Worm (Caenorhabditis elegans) whole organism, young adult: ENCODE measurements around the gene F47C12.8.
A peak's percentile ranks its signal among the peaks of the same experiment; 100 is the strongest.

Experiments
- B0035.1 ChIP-seq: sonication (generic microtip); optimal IDR thresholded peaks from 2 replicates; lab custom pipeline; 2016; ENCODE audit warnings: missing genetic modification characterization, mild to moderate bottlenecking, missing compliant biosample characterization, missing genotype, missing genetic modification reagents
- C06A6.2 ChIP-seq: fragments of 200-800 bp; sonication (Bioruptor generic); conservative IDR thresholded peaks from 2 replicates; pipeline ENCODE4 v1.3.6; 2022; ENCODE audit warnings: missing genetic modification characterization, missing compliant biosample characterization
- F23B12.7 ChIP-seq: sonication (generic microtip); optimal IDR thresholded peaks from 2 replicates; lab custom pipeline; 2017; ENCODE audit warnings: missing genetic modification characterization, mild to moderate bottlenecking, missing compliant biosample characterization, antibody characterized with exemption, moderate library complexity; ENCODE audit not compliant: insufficient read depth
- F52B5.7 ChIP-seq: sonication (generic microtip); optimal IDR thresholded peaks from 2 replicates; lab custom pipeline; 2016; ENCODE audit warnings: mild to moderate bottlenecking, missing genetic modification characterization, missing compliant biosample characterization
- K11D2.4 ChIP-seq: fragments of 200-800 bp; sonication (Bioruptor generic); IDR thresholded peaks from 2 replicates; pipeline ENCODE4 v1.3.6; 2022; ENCODE audit warnings: missing genetic modification reagents, missing genetic modification characterization, missing compliant biosample characterization
- T26A5.8 ChIP-seq: sonication (generic microtip); optimal IDR thresholded peaks from 2 replicates; lab custom pipeline; 2016; ENCODE audit warnings: missing genetic modification characterization, missing compliant biosample characterization
- Y95B8A.8 ChIP-seq: fragments of 200-800 bp; sonication (Bioruptor generic); IDR thresholded peaks from 2 replicates; pipeline ENCODE4 v1.3.6; 2022; ENCODE audit warnings: missing genetic modification reagents, missing genetic modification characterization, missing compliant biosample characterization
- ZK185.1 ChIP-seq: sonication (generic microtip); optimal IDR thresholded peaks from 2 replicates; lab custom pipeline; 2016; ENCODE audit warnings: mild to moderate bottlenecking, missing genetic modification characterization, missing compliant biosample characterization; ENCODE audit not compliant: poor library complexity, severe bottlenecking
- akir-1 ChIP-seq: fragments of 200-800 bp; sonication (Bioruptor generic); optimal IDR thresholded peaks from 2 replicates; lab custom pipeline; 2018; ENCODE audit warnings: mild to moderate bottlenecking, missing genetic modification characterization, moderate library complexity, missing compliant biosample characterization
- ama-1 ChIP-seq, 3 experiments: fragments of 150-350 bp in 1 of 3; sonication (generic microtip) in 2 of 3; optimal IDR thresholded peaks; 2 replicates each; lab custom pipeline; 2014 to 2018; ENCODE audit warnings: missing biosample characterization in 2 of 3, missing genetic modification characterization in 2 of 3, missing genetic modification reagents in 2 of 3
- athp-1 ChIP-seq: sonication (generic microtip); optimal IDR thresholded peaks from 2 replicates; lab custom pipeline; 2017; ENCODE audit warnings: mild to moderate bottlenecking, missing genetic modification characterization, missing compliant biosample characterization
- cebp-2 ChIP-seq: fragments of 200-800 bp; sonication (Bioruptor generic); IDR thresholded peaks from 2 replicates; pipeline ENCODE4 v1.3.6; 2022; ENCODE audit warnings: missing genetic modification characterization, missing compliant biosample characterization
- ceh-100 ChIP-seq: fragments of 200-800 bp; sonication (Bioruptor generic); IDR thresholded peaks from 2 replicates; pipeline ENCODE4 v1.3.6; 2022; ENCODE audit warnings: missing genetic modification reagents, missing genetic modification characterization, missing compliant biosample characterization
- ceh-27 ChIP-seq: fragments of 200-800 bp; sonication (Bioruptor generic); optimal IDR thresholded peaks from 2 replicates; lab custom pipeline; 2018; ENCODE audit warnings: mild to moderate bottlenecking, missing genetic modification characterization, moderate library complexity, missing compliant biosample characterization
- ceh-58 ChIP-seq: fragments of 200-800 bp; sonication (Bioruptor generic); IDR thresholded peaks from 2 replicates; pipeline ENCODE4 v1.3.6; 2022; ENCODE audit warnings: missing genetic modification characterization, missing compliant biosample characterization
- chd-7 ChIP-seq: sonication (generic microtip); optimal IDR thresholded peaks from 2 replicates; lab custom pipeline; 2016; ENCODE audit warnings: mild to moderate bottlenecking, missing genetic modification characterization, moderate library complexity, missing compliant biosample characterization
- dox-1 ChIP-seq: fragments of 200-800 bp; sonication (Bioruptor generic); IDR thresholded peaks from 2 replicates; pipeline ENCODE4 v1.3.6; 2022; ENCODE audit warnings: missing genetic modification reagents, missing genetic modification characterization, missing compliant biosample characterization
- efl-1 ChIP-seq: fragments of 150-350 bp; optimal IDR thresholded peaks from 2 replicates; lab custom pipeline; 2014; ENCODE audit warnings: missing biosample characterization, missing genetic modification reagents, missing genetic modification characterization
- egl-44 ChIP-seq: fragments of 200-800 bp; sonication (Bioruptor generic); IDR thresholded peaks from 2 replicates; pipeline ENCODE4 v1.3.6; 2022; ENCODE audit warnings: missing genetic modification reagents, missing genetic modification characterization, missing compliant biosample characterization
- gei-17 ChIP-seq: fragments of 200-800 bp; sonication (Bioruptor generic); optimal IDR thresholded peaks from 2 replicates; lab custom pipeline; 2018; ENCODE audit warnings: mild to moderate bottlenecking, missing genetic modification characterization, missing compliant biosample characterization
- hmg-1.2 ChIP-seq: fragments of 200-800 bp; sonication (Bioruptor generic); IDR thresholded peaks from 2 replicates; pipeline ENCODE4 v1.3.6; 2022; ENCODE audit warnings: missing genetic modification reagents, missing genetic modification characterization, missing compliant biosample characterization
- lag-1 ChIP-seq: fragments of 200-800 bp; sonication (Bioruptor generic); IDR thresholded peaks from 2 replicates; pipeline ENCODE4 v1.3.6; 2022; ENCODE audit warnings: missing genetic modification reagents, missing genetic modification characterization, missing compliant biosample characterization
- let-607 ChIP-seq, 2 experiments: fragments of 200-800 bp in 1 of 2; sonication (Bioruptor generic) in 1 of 2; sonication (generic microtip) in 1 of 2; optimal IDR thresholded peaks; 2 replicates each; lab custom pipeline; 2016 to 2018; ENCODE audit warnings: mild to moderate bottlenecking in 2 of 2, missing compliant biosample characterization in 2 of 2, missing genetic modification characterization in 2 of 2, moderate library complexity in 2 of 2, missing genotype in 1 of 2
- lin-26 ChIP-seq: fragments of 200-800 bp; sonication (Bioruptor generic); IDR thresholded peaks from 2 replicates; pipeline ENCODE4 v1.3.6; 2022; ENCODE audit warnings: missing genetic modification reagents, missing genetic modification characterization, missing compliant biosample characterization
- lin-40 ChIP-seq: sonication (generic microtip); optimal IDR thresholded peaks from 2 replicates; lab custom pipeline; 2016; ENCODE audit warnings: missing genetic modification characterization, mild to moderate bottlenecking, missing compliant biosample characterization, missing genotype, missing genetic modification reagents
- lin-54 ChIP-seq: fragments of 200-800 bp; sonication (Bioruptor generic); optimal IDR thresholded peaks from 2 replicates; lab custom pipeline; 2018; ENCODE audit warnings: mild to moderate bottlenecking, missing genetic modification characterization, missing compliant biosample characterization
- lir-1 ChIP-seq: fragments of 200-800 bp; sonication (Bioruptor generic); conservative IDR thresholded peaks from 2 replicates; pipeline ENCODE4 v1.3.6; 2022; ENCODE audit warnings: missing genetic modification reagents, missing genetic modification characterization, missing compliant biosample characterization
- lsl-1 ChIP-seq: fragments of 200-800 bp; sonication (Bioruptor generic); optimal IDR thresholded peaks from 2 replicates; lab custom pipeline; 2018; ENCODE audit warnings: mild to moderate bottlenecking, missing genetic modification characterization, moderate library complexity, missing compliant biosample characterization
- madf-10 ChIP-seq: sonication (generic microtip); optimal IDR thresholded peaks from 2 replicates; lab custom pipeline; 2016; ENCODE audit warnings: mild to moderate bottlenecking, missing genetic modification characterization, missing compliant biosample characterization
- mcd-1 ChIP-seq: fragments of 200-800 bp; sonication (Bioruptor generic); IDR thresholded peaks from 2 replicates; pipeline ENCODE4 v1.3.6; 2022; ENCODE audit warnings: missing genetic modification reagents, missing genetic modification characterization, missing compliant biosample characterization
- nhr-27 ChIP-seq: fragments of 200-800 bp; sonication (Bioruptor generic); optimal IDR thresholded peaks from 2 replicates; lab custom pipeline; 2018; ENCODE audit warnings: mild to moderate bottlenecking, missing genetic modification characterization, moderate library complexity, missing compliant biosample characterization
- nhr-80 ChIP-seq: sonication (generic microtip); optimal IDR thresholded peaks from 2 replicates; lab custom pipeline; 2016; ENCODE audit warnings: missing genetic modification characterization, missing compliant biosample characterization
- nhr-90 ChIP-seq: sonication (generic microtip); optimal IDR thresholded peaks from 2 replicates; lab custom pipeline; 2016; ENCODE audit warnings: missing genotype, mild to moderate bottlenecking, missing genetic modification characterization, missing compliant biosample characterization
- sea-2 ChIP-seq: fragments of 200-800 bp; sonication (Bioruptor generic); IDR thresholded peaks from 2 replicates; pipeline ENCODE4 v1.3.6; 2022; ENCODE audit warnings: missing genetic modification characterization, missing compliant biosample characterization
- snpc-4 ChIP-seq, 5 experiments: fragments of 150-350 bp in 1 of 5; sonication (generic microtip) in 4 of 5; optimal IDR thresholded peaks; 2 replicates each; lab custom pipeline; 2014 to 2018; ENCODE audit warnings: missing genetic modification characterization in 5 of 5, missing biosample characterization in 3 of 5, antibody characterized with exemption in 2 of 5, mild to moderate bottlenecking in 2 of 5, missing compliant biosample characterization in 2 of 5, missing genotype in 2 of 5, moderate library complexity in 2 of 5, missing genetic modification reagents in 1 of 5
- tbp1 ChIP-seq: fragments of 200-800 bp; sonication (Bioruptor generic); optimal IDR thresholded peaks from 2 replicates; lab custom pipeline; 2018; ENCODE audit warnings: mild to moderate bottlenecking, missing genetic modification characterization, missing compliant biosample characterization
- tbx-9 ChIP-seq: sonication (generic microtip); optimal IDR thresholded peaks from 2 replicates; lab custom pipeline; 2016; ENCODE audit warnings: borderline replicate concordance, missing genetic modification characterization, inconsistent platforms, missing compliant biosample characterization
- unc-130 ChIP-seq: sonication (generic microtip); optimal IDR thresholded peaks from 2 replicates; lab custom pipeline; 2016; ENCODE audit warnings: missing genetic modification reagents, missing genetic modification characterization, missing compliant biosample characterization
- zfh-2 ChIP-seq: fragments of 200-800 bp; sonication (Bioruptor generic); conservative IDR thresholded peaks from 2 replicates; pipeline ENCODE4 v1.3.6; 2022; ENCODE audit warnings: missing genetic modification reagents, missing genetic modification characterization, missing compliant biosample characterization
- zim-3 ChIP-seq: sonication (generic microtip); optimal IDR thresholded peaks from 2 replicates; lab custom pipeline; 2017; ENCODE audit warnings: mild to moderate bottlenecking, missing genetic modification characterization, moderate library complexity, missing compliant biosample characterization
- ztf-22 ChIP-seq: fragments of 200-800 bp; sonication (Bioruptor generic); optimal IDR thresholded peaks from 2 replicates; lab custom pipeline; 2018; ENCODE audit warnings: mild to moderate bottlenecking, missing genetic modification characterization, moderate library complexity, missing compliant biosample characterization
- ztf-26 ChIP-seq: sonication (generic microtip); optimal IDR thresholded peaks from 2 replicates; lab custom pipeline; 2017; ENCODE audit warnings: missing genetic modification characterization, missing compliant biosample characterization
- ztf-6 ChIP-seq: fragments of 200-800 bp; sonication (Bioruptor generic); IDR thresholded peaks from 2 replicates; pipeline ENCODE4 v1.3.6; 2022; ENCODE audit warnings: missing genetic modification reagents, missing genetic modification characterization, missing compliant biosample characterization

F47C12.8 gene

DNA sequence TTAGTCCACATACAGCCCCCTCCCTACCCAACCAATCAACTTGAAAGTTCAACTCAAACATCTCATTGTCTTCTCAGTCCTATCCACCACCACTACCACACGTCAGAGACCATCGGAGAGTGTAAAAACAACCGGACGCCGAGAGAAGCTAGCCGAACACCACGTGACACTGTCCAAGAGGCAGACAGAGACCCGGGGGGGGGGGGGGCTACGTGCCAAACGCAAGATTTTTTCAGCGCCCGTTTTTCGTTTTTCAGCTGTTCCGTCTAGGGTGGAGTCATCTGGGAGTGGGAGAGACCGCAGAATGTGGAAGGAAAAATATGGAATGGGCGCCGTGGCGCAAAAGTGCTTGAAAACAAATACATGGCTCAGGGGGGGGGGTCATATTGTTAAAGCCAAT is 27.5 kb upstream of the F47C12.8 start (continued):
- no peak for TF ChIP-seq nhr-27 (tag; lab: Kevin White, UChicago)
- TF ChIP-seq lag-1 (GFP tag; lab: Robert Waterston, UW) = no peak
- no peak for TF ChIP-seq gei-17 (GFP tag; lab: Kevin White, UChicago)
- TF ChIP-seq athp-1 (tag; lab: Kevin White, UChicago) = no peak
- TF ChIP-seq lin-26 (GFP tag; lab: Robert Waterston, UW) = 0 out of 2 replicates have a peak, but pooled peaks have one; percentile 25
- 0 out of 2 replicates have a peak, but pooled peaks have one; percentile 34 for TF ChIP-seq dox-1 (GFP tag; lab: Robert Waterston, UW)
- TF ChIP-seq madf-10 = no peak
- peak; percentile 53; the same call in 1 of the 2 replicates for TF ChIP-seq mcd-1 (GFP tag; lab: Robert Waterston, UW)

DNA sequence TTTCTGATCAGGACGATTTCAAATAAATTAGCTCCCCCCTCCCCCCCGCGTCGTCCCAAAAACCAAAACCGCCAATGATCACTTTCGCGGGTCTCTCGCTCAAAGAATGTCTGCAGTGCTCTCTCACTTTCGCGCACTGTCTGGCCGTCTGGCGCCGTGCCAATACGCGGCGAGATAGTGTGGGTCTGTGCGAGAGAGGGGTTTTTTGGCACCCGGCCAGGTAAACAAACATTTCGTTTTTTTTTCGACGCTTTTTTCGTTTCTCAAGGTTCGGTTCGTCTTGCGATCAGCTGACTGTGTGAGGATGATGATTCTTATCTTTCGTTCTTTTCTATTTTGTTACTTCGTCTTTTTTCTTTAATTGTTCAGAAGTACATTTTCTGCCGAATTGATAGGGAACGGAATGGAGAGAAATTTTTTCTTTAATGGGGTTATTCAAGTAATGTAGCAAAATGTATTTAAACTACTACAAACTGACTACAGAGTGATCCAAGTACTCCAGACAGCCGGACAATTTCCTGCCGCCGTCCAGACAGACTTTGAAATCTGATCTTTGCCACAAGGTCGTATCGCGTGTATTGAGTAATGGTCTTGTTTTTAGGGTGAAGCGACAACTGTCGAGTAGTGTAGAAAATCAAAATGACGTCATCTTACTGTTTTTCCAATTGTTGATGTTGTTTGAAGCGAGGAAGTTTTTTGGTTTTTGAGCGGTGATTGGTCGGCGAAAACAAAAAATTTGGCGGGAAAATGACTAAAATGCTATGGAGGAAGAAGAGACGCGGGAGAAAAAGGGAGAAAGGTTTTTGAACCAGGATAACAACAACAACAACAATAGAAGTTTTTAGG is 26.0 kb upstream of the F47C12.8 start:
- TF ChIP-seq unc-130 (GFP tag; lab: Kevin White, UChicago) = no peak
- peak; percentile 65 for TF ChIP-seq ztf-26 (tag; lab: Kevin White, UChicago)
- TF ChIP-seq C06A6.2 = peak; percentile 69; the same call in 1 of the 2 replicates
- TF ChIP-seq chd-7 (tag; lab: Kevin White, UChicago) = peak; percentile 61
- peak; percentile 77 for TF ChIP-seq lin-40 (tag; lab: Kevin White, UChicago)
- TF ChIP-seq F23B12.7 (tag; lab: Kevin White, UChicago) = peak; percentile 66
- TF ChIP-seq lin-54 (GFP tag; lab: Kevin White, UChicago) = peak; percentile 33
- TF ChIP-seq ceh-100 (GFP tag; lab: Robert Waterston, UW) = no peak
- TF ChIP-seq tbp1 = peak; percentile 40
- no peak for TF ChIP-seq ZK185.1 (tag; lab: Kevin White, UChicago)
- TF ChIP-seq K11D2.4 = peak; percentile 92
- TF ChIP-seq T26A5.8 = no peak
- TF ChIP-seq efl-1 (GFP tag; lab: Kevin White, UChicago) = peak; percentile 11
- no peak for TF ChIP-seq B0035.1
- peak; percentile 9; the same call in 1 of the 2 replicates for TF ChIP-seq ztf-6 (GFP tag; lab: Robert Waterston, UW)
- TF ChIP-seq let-607 (tag; optimal IDR thresholded peaks at IDR 0.05; lab: Kevin White, UChicago) = peak in 1 of 2 experiments; percentile 5
- TF ChIP-seq F52B5.7 (tag; lab: Kevin White, UChicago) = peak; percentile 6
- TF ChIP-seq akir-1 = no peak
- peak; percentile 75 for TF ChIP-seq Y95B8A.8 (GFP tag; lab: Robert Waterston, UW)
- TF ChIP-seq zfh-2 = peak; percentile 95
- peak; percentile 26 for TF ChIP-seq ztf-22 (GFP tag; lab: Kevin White, UChicago)
- TF ChIP-seq lir-1 = peak; percentile 66
- TF ChIP-seq gei-17 (GFP tag; lab: Kevin White, UChicago) = no peak
- no peak for TF ChIP-seq cebp-2 (GFP tag; lab: Robert Waterston, UW)
- peak; percentile 12 for TF ChIP-seq nhr-90 (tag; lab: Kevin White, UChicago)
- 0 out of 2 replicates have a peak, but pooled peaks have one; percentile 38 for TF ChIP-seq egl-44 (GFP tag; lab: Robert Waterston, UW)
- no peak for TF ChIP-seq snpc-4 (GFP tag; optimal IDR thresholded peaks at IDR 0.05; lab: Kevin White, UChicago)
- TF ChIP-seq snpc-4 (tag; optimal IDR thresholded peaks at IDR 0.05; lab: Kevin White, UChicago) = peak; percentile 5 to 38 (median 20)
- TF ChIP-seq ama-1 (optimal IDR thresholded peaks at IDR 0.05; lab: Kevin White, UChicago) = no peak
- no peak for TF ChIP-seq ama-1 (GFP tag; optimal IDR thresholded peaks at IDR 0.05; lab: Kevin White, UChicago)
- no peak for TF ChIP-seq zim-3 (tag; lab: Kevin White, UChicago)
- no peak for TF ChIP-seq lag-1 (GFP tag; lab: Robert Waterston, UW)
- TF ChIP-seq ceh-58 (GFP tag; lab: Robert Waterston, UW) = no peak
- peak; percentile 77 for TF ChIP-seq nhr-80 (tag; lab: Kevin White, UChicago)
- TF ChIP-seq ceh-27 (GFP tag; lab: Kevin White, UChicago) = peak; percentile 65
- peak; percentile 88 for TF ChIP-seq hmg-1.2
- TF ChIP-seq madf-10 = no peak
- no peak for TF ChIP-seq sea-2 (GFP tag; lab: Robert Waterston, UW)
- no peak for TF ChIP-seq tbx-9 (tag; lab: Kevin White, UChicago)
- no peak for TF ChIP-seq lsl-1 (GFP tag; lab: Kevin White, UChicago)
